Worm (Caenorhabditis elegans): ENCODE results near the gene F44B9.2.

F44B9.2 gene

ce11 chrIII:8001557-8001956 lies 20.7 kb upstream of the F44B9.2 start:
- TF ChIP-seq W03F9.2 (tag; optimal IDR thresholded peaks at IDR 0.05) (no peak), dao-5 (tag; optimal IDR thresholded peaks at IDR 0.05) (no peak), him-1 (tag; optimal IDR thresholded peaks at IDR 0.05) (no peak)

ce11 chrIII:8004091-8004490 lies 18.2 kb upstream of the F44B9.2 start, which contains the start of gene C06G4.6:
Gene C06G4.6, plus strand, starts transcription at chrIII:8004391.
- TF ChIP-seq him-1 (tag; optimal IDR thresholded peaks at IDR 0.05) (no peak), dao-5 (tag; optimal IDR thresholded peaks at IDR 0.05) (no peak), W03F9.2 (tag; optimal IDR thresholded peaks at IDR 0.05) (no peak)

- TF ChIP-seq dao-5 (tag; optimal IDR thresholded peaks at IDR 0.05), result no peak
- TF ChIP-seq him-1 (tag; optimal IDR thresholded peaks at IDR 0.05), result no peak
- peak; percentile 27 for TF ChIP-seq W03F9.2 (tag; optimal IDR thresholded peaks at IDR 0.05)
Measured at ce11 chrIII:8009769-8010168, 12.5 kb upstream of the F44B9.2 start, which contains the start of gene cit-1.1. Gene cit-1.1, minus strand, starts transcription at chrIII:8009821.

ce11 chrIII:8010260-8010822 lies 11.9 kb upstream of the F44B9.2 start, which contains the start of gene cit-1.2:
Gene cit-1.2, plus strand, starts transcription at chrIII:8010772.
- TF ChIP-seq W03F9.2 (tag; optimal IDR thresholded peaks at IDR 0.05), result no peak
- TF ChIP-seq dao-5 (tag; optimal IDR thresholded peaks at IDR 0.05), result no peak
- TF ChIP-seq him-1 (tag; optimal IDR thresholded peaks at IDR 0.05), result no peak

ce11 chrIII:8013582-8013981 lies 8.7 kb upstream of the F44B9.2 start:
- TF ChIP-seq dao-5 (tag; optimal IDR thresholded peaks at IDR 0.05), result no peak
- TF ChIP-seq him-1 (tag; optimal IDR thresholded peaks at IDR 0.05), result no peak
- no peak for TF ChIP-seq W03F9.2 (tag; optimal IDR thresholded peaks at IDR 0.05)

ce11 chrIII:8016438-8016837 lies 5.8 kb upstream of the F44B9.2 start, which contains the start of gene F44B9.5:
Gene F44B9.5, minus strand, starts transcription at chrIII:8016538.
- TF ChIP-seq dao-5 (tag; optimal IDR thresholded peaks at IDR 0.05) (no peak), W03F9.2 (tag; optimal IDR thresholded peaks at IDR 0.05) (no peak), him-1 (tag; optimal IDR thresholded peaks at IDR 0.05) (no peak)

ce11 chrIII:8017053-8017452 lies 5.2 kb upstream of the F44B9.2 start:
- TF ChIP-seq him-1 (tag; optimal IDR thresholded peaks at IDR 0.05), result no peak
- no peak for TF ChIP-seq dao-5 (tag; optimal IDR thresholded peaks at IDR 0.05)
- TF ChIP-seq W03F9.2 (tag; optimal IDR thresholded peaks at IDR 0.05), result no peak

ce11 chrIII:8020823-8021332 lies 1.4 kb upstream of the F44B9.2 start, which contains the start of gene lin-36:
Gene lin-36, minus strand, starts transcription at chrIII:8020873.
- peak; percentile 72 for TF ChIP-seq W03F9.2 (tag; optimal IDR thresholded peaks at IDR 0.05)
- TF ChIP-seq him-1 (tag; optimal IDR thresholded peaks at IDR 0.05), result no peak
- no peak for TF ChIP-seq dao-5 (tag; optimal IDR thresholded peaks at IDR 0.05)

- TF ChIP-seq him-1 (tag; optimal IDR thresholded peaks at IDR 0.05) (no peak), dao-5 (tag; optimal IDR thresholded peaks at IDR 0.05) (no peak)
Measured at ce11 chrIII:8027942-8028341, 5.7 kb downstream of the F44B9.2 start, which contains the start of gene mdt-30. Gene mdt-30, minus strand, starts transcription at chrIII:8028042.

- TF ChIP-seq W03F9.2 (tag; optimal IDR thresholded peaks at IDR 0.05) (peak; percentile 29), dao-5 (tag; optimal IDR thresholded peaks at IDR 0.05) (no peak), him-1 (tag; optimal IDR thresholded peaks at IDR 0.05) (no peak)
Measured at ce11 chrIII:8029487-8029886, 7.2 kb downstream of the F44B9.2 start, which contains the start of gene F44B9.8. Gene F44B9.8, minus strand, starts transcription at chrIII:8029649.

ce11 chrIII:8030963-8031362 lies 8.7 kb downstream of the F44B9.2 start, which contains the start of gene F44B9.9:
Gene F44B9.9, minus strand, starts transcription at chrIII:8031063.
- no peak for TF ChIP-seq W03F9.2 (tag; optimal IDR thresholded peaks at IDR 0.05)
- no peak for TF ChIP-seq him-1 (tag; optimal IDR thresholded peaks at IDR 0.05)
- no peak for TF ChIP-seq dao-5 (tag; optimal IDR thresholded peaks at IDR 0.05)

ce11 chrIII:8033534-8033933 lies 11.3 kb downstream of the F44B9.2 start, which contains the start of gene F44B9.10:
Gene F44B9.10, minus strand, starts transcription at chrIII:8033634.
- TF ChIP-seq dao-5 (tag; optimal IDR thresholded peaks at IDR 0.05) (no peak), him-1 (tag; optimal IDR thresholded peaks at IDR 0.05) (no peak), W03F9.2 (tag; optimal IDR thresholded peaks at IDR 0.05) (no peak)

ce11 chrIII:8036050-8036449 lies 13.8 kb downstream of the F44B9.2 start:
- TF ChIP-seq him-1 (tag; optimal IDR thresholded peaks at IDR 0.05) (no peak), dao-5 (tag; optimal IDR thresholded peaks at IDR 0.05) (no peak), W03F9.2 (tag; optimal IDR thresholded peaks at IDR 0.05) (no peak)

ce11 chrIII:8036497-8036896 lies 14.2 kb downstream of the F44B9.2 start:
- TF ChIP-seq him-1 (tag; optimal IDR thresholded peaks at IDR 0.05), result no peak
- no peak for TF ChIP-seq dao-5 (tag; optimal IDR thresholded peaks at IDR 0.05)
- no peak for TF ChIP-seq W03F9.2 (tag; optimal IDR thresholded peaks at IDR 0.05)
